Fruit fly (Drosophila melanogaster): ENCODE measurements around the gene CG33673.

Gene CG33673

dm6 chr2L:1980708-1981339 is 34.3 kb upstream of the CG33673 start, which contains the start of the genes CG15356 and CG15362 (continued):
- TF ChIP-seq nmo (GFP tag; optimal IDR thresholded peaks at IDR 0.05) (peak; percentile 64), CG11456 (GFP tag; IDR thresholded peaks at IDR 0.05) (peak; percentile 60), CG10431 (GFP tag; optimal IDR thresholded peaks at IDR 0.05) (no peak), run (tag; optimal IDR thresholded peaks at IDR 0.05) (no peak), CG10654 (GFP tag; optimal IDR thresholded peaks at IDR 0.05) (no peak), Sry-β (GFP tag; optimal IDR thresholded peaks at IDR 0.05) (no peak), rib (GFP tag; IDR thresholded peaks at IDR 0.05) (no peak), CG16815 (GFP tag; optimal IDR thresholded peaks at IDR 0.05) (no peak), crp (GFP tag; optimal IDR thresholded peaks at IDR 0.05) (no peak), Deaf1 (tag; optimal IDR thresholded peaks at IDR 0.05) (no peak), CrebB (tag; optimal IDR thresholded peaks at IDR 0.05) (no peak), CG34224 (GFP tag; IDR thresholded peaks at IDR 0.05; ENCODE audit: partially characterized antibody) (peak; percentile 98), nom (GFP tag; optimal IDR thresholded peaks at IDR 0.05) (no peak), wdn (GFP tag; IDR thresholded peaks at IDR 0.05) (no peak), CG10543 (GFP tag; optimal IDR thresholded peaks at IDR 0.05) (peak; percentile 1), CG17186 (GFP tag; optimal IDR thresholded peaks at IDR 0.05) (peak; percentile 8), bowl (GFP tag; IDR thresholded peaks at IDR 0.05) (no peak), CG31441 (GFP tag; IDR thresholded peaks at IDR 0.05) (no peak), bcd (GFP tag; optimal IDR thresholded peaks at IDR 0.05) (peak; percentile 62), YL-1 (GFP tag; optimal IDR thresholded peaks at IDR 0.05) (peak; percentile 41), zen (tag; optimal IDR thresholded peaks at IDR 0.05) (peak; percentile 7), CG4424 (GFP tag; optimal IDR thresholded peaks at IDR 0.05) (no peak), ftz-f1 (GFP tag; optimal IDR thresholded peaks at IDR 0.05) (no peak), Ada2b (GFP tag; IDR thresholded peaks at IDR 0.05) (no peak), Bteb2 (GFP tag; optimal IDR thresholded peaks at IDR 0.05) (no peak), Hr51 (GFP tag; optimal IDR thresholded peaks at IDR 0.05) (peak in 1 of 2 experiments; percentile 34), NC2α (GFP tag; optimal IDR thresholded peaks at IDR 0.05) (no peak), Max (GFP tag; optimal IDR thresholded peaks at IDR 0.05) (peak; percentile 55), ab (GFP tag; optimal IDR thresholded peaks at IDR 0.05) (no peak), ham (GFP tag; IDR thresholded peaks at IDR 0.05) (no peak), CG4360 (GFP tag; IDR thresholded peaks at IDR 0.05) (no peak), CG1602 (GFP tag; optimal IDR thresholded peaks at IDR 0.05) (peak; percentile 2), hbn (GFP tag; IDR thresholded peaks at IDR 0.05; ENCODE audit: partially characterized antibody) (peak; percentile 98), Antp (GFP tag; optimal IDR thresholded peaks at IDR 0.05) (no peak), Mes4 (GFP tag; optimal IDR thresholded peaks at IDR 0.05) (no peak), ind (GFP tag; optimal IDR thresholded peaks at IDR 0.05) (peak; percentile 22), Blimp-1 (GFP tag; optimal IDR thresholded peaks at IDR 0.05) (no peak), CG9727 (GFP tag; optimal IDR thresholded peaks at IDR 0.05) (peak; percentile 50), CG15011 (GFP tag; optimal IDR thresholded peaks at IDR 0.05) (no peak), p53 (GFP tag; optimal IDR thresholded peaks at IDR 0.05) (no peak), tap (tag; optimal IDR thresholded peaks at IDR 0.05) (no peak), Ptx1 (GFP tag; IDR thresholded peaks at IDR 0.05) (0 out of 2 replicates have a peak, but pooled peaks have one; percentile 9), Meics (GFP tag; optimal IDR thresholded peaks at IDR 0.05) (peak; percentile 56), CG13424 (tag; optimal IDR thresholded peaks at IDR 0.05) (peak; percentile 19), CoRest (tag; optimal IDR thresholded peaks at IDR 0.05) (peak; percentile 46), Doc2 (GFP tag; IDR thresholded peaks at IDR 0.05) (no peak), CG18599 (GFP tag; optimal IDR thresholded peaks at IDR 0.05) (no peak), CG14667 (GFP tag; IDR thresholded peaks at IDR 0.05) (no peak), CHES-1-like (GFP tag; optimal IDR thresholded peaks at IDR 0.05) (no peak), CTCF (GFP tag; optimal IDR thresholded peaks at IDR 0.05) (peak; percentile 17), gem (tag; optimal IDR thresholded peaks at IDR 0.05) (no peak)
